Fruit fly (Drosophila melanogaster): ENCODE measurements around the gene SNF4Agamma.

- TF ChIP-seq CG12605 (GFP tag; IDR thresholded peaks at IDR 0.05) (no peak), rn (GFP tag; IDR thresholded peaks at IDR 0.05) (0 out of 2 replicates have a peak, but pooled peaks have one; percentile 11)
These were observed 65.8 kb downstream of the SNF4Agamma start for dm6 chr3R:21206327-21206728.

All from whole organism, pupa.